ENCODE assay signal across 2 worm cellular contexts in the genomic region with DNA sequence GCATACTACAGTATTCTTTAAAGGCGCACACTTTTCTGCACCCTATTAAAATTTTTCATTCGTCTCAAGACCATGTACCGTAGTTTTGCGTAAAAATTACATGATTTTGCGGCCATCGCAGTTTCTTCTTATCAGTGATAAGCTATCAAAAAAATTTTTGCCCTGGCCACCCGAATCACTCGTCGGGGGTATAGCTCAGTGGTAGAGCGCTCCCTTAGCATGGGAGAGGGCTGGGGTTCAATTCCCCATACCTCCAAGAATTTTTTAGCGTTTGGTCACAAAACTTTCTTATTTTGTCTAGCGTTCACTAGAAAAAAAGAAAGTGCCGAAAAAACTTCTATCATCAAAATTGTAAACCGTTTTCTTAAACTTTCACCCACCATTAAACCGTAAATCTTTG.
TF ChIP-seq lines count a peak whose summit lies in the region.

No protein-coding gene starts in this region.

TF ChIP-seq in whole organism, L4 larva, 104 proteins besides CTCF, POLR2A, EP300 and RAD21 (continued from another document):
- peak; percentile 80 for TF ChIP-seq dmd-8 (GFP tag; IDR thresholded peaks at IDR 0.05; lab: Robert Waterston, UW)
- TF ChIP-seq daf-16 (GFP tag; optimal IDR thresholded peaks at IDR 0.05; lab: Kevin White, UChicago): peak in 1 of 2 experiments; percentile 13
- TF ChIP-seq daf-16 (tag; optimal IDR thresholded peaks at IDR 0.05; lab: Kevin White, UChicago): peak; percentile 15
- no peak for TF ChIP-seq gei-8 (GFP tag; optimal IDR thresholded peaks at IDR 0.05; lab: Kevin White, UChicago)
- 0 out of 2 replicates have a peak, but pooled peaks have one; percentile 39 for TF ChIP-seq daf-19 (GFP tag; conservative IDR thresholded peaks at IDR 0.05; lab: Robert Waterston, UW)
- peak; percentile 47; the same call in 1 of the 2 replicates for TF ChIP-seq D1046.2 (GFP tag; IDR thresholded peaks at IDR 0.05; lab: Robert Waterston, UW)
- no peak for TF ChIP-seq F10B5.3 (tag; optimal IDR thresholded peaks at IDR 0.05; lab: Kevin White, UChicago)
- TF ChIP-seq dve-1 (tag; optimal IDR thresholded peaks at IDR 0.05; lab: Kevin White, UChicago; ENCODE audit: insufficient read depth): peak; percentile 19
- TF ChIP-seq egl-43 (GFP tag; IDR thresholded peaks at IDR 0.05; lab: Robert Waterston, UW): peak; percentile 58; the same call in 1 of the 2 replicates

TF ChIP-seq in whole organism, young adult, 124 proteins besides CTCF, POLR2A, EP300 and RAD21 (continued from another document):
- TF ChIP-seq rpc-1 (optimal IDR thresholded peaks at IDR 0.05; lab: Kevin White, UChicago) (peak; percentile 55), rpc-1 (tag; optimal IDR thresholded peaks at IDR 0.05; lab: Kevin White, UChicago) (peak; percentile 82), sptf-2 (GFP tag; optimal IDR thresholded peaks at IDR 0.05; lab: Kevin White, UChicago) (no peak), tbp1 (GFP tag; optimal IDR thresholded peaks at IDR 0.05; lab: Kevin White, UChicago) (peak; percentile 87), F33H1.4 (GFP tag; IDR thresholded peaks at IDR 0.05; lab: Robert Waterston, UW) (peak; percentile 45), atf-7 (tag; optimal IDR thresholded peaks at IDR 0.05; lab: Kevin White, UChicago) (no peak), rec-8 (tag; optimal IDR thresholded peaks at IDR 0.05; lab: Kevin White, UChicago) (no peak)
